Worm (Caenorhabditis elegans) whole organism, L3 larva: Measurements from ENCODE around the gene tps-2.

ENCODE experiments used
- aly-2 ChIP-seq: fragments of 150-350 bp; optimal IDR thresholded peaks from 2 replicates; lab custom pipeline; 2014; ENCODE audit warnings: missing biosample characterization, missing genetic modification characterization
- ama-1 ChIP-seq: fragments of 150-350 bp; optimal IDR thresholded peaks from 2 replicates; lab custom pipeline; 2018
- ceh-16 ChIP-seq: sonication (generic microtip); optimal IDR thresholded peaks from 2 replicates; lab custom pipeline; 2017; ENCODE audit warnings: missing biosample characterization, missing genetic modification characterization
- ceh-82 ChIP-seq: fragments of 150-350 bp; optimal IDR thresholded peaks from 2 replicates; lab custom pipeline; 2014; ENCODE audit warnings: missing biosample characterization, missing genetic modification characterization
- ceh-9 ChIP-seq: sonication (generic microtip); optimal IDR thresholded peaks from 2 replicates; lab custom pipeline; 2018; ENCODE audit warnings: missing biosample characterization, missing genetic modification characterization
- egl-5 ChIP-seq: fragments of 150-350 bp; optimal IDR thresholded peaks from 2 replicates; lab custom pipeline; 2017; ENCODE audit warnings: missing biosample characterization, missing genetic modification reagents, missing genetic modification characterization, inconsistent platforms
- elt-2 ChIP-seq: sonication (generic microtip); optimal IDR thresholded peaks from 2 replicates; lab custom pipeline; 2016; ENCODE audit warnings: missing genetic modification reagents, mild to moderate bottlenecking, missing genetic modification characterization, missing compliant biosample characterization
- nfya-1 ChIP-seq: sonication (generic microtip); optimal IDR thresholded peaks from 2 replicates; lab custom pipeline; 2017; ENCODE audit warnings: missing genetic modification characterization, mild to moderate bottlenecking, missing compliant biosample characterization, antibody characterized with exemption, moderate library complexity; ENCODE audit not compliant: insufficient read depth
- nhr-11 ChIP-seq: fragments of 150-350 bp; optimal IDR thresholded peaks from 2 replicates; lab custom pipeline; 2014; ENCODE audit warnings: missing biosample characterization, missing genetic modification characterization
- nhr-237 ChIP-seq: fragments of 150-350 bp; optimal IDR thresholded peaks from 2 replicates; lab custom pipeline; 2014; ENCODE audit warnings: missing biosample characterization, missing genetic modification characterization
- nhr-28 ChIP-seq: fragments of 150-350 bp; optimal IDR thresholded peaks from 2 replicates; lab custom pipeline; 2014; ENCODE audit warnings: missing biosample characterization, missing genetic modification characterization
- nhr-67 ChIP-seq: fragments of 150-350 bp; optimal IDR thresholded peaks from 2 replicates; lab custom pipeline; 2014; ENCODE audit warnings: missing biosample characterization, missing genetic modification characterization
- nhr-77 ChIP-seq: fragments of 150-350 bp; optimal IDR thresholded peaks from 2 replicates; lab custom pipeline; 2014; ENCODE audit warnings: missing biosample characterization, missing genetic modification characterization
- snpc-4 ChIP-seq: fragments of 150-350 bp; optimal IDR thresholded peaks from 2 replicates; lab custom pipeline; 2014; ENCODE audit warnings: missing biosample characterization, missing genetic modification characterization
- unc-62 ChIP-seq: fragments of 150-350 bp; sonication (generic microtip); optimal IDR thresholded peaks from 4 replicates; lab custom pipeline; 2014; ENCODE audit warnings: missing biosample characterization, missing genetic modification reagents, missing genetic modification characterization
- zag-1 ChIP-seq: fragments of 150-350 bp; optimal IDR thresholded peaks from 2 replicates; lab custom pipeline; 2014; ENCODE audit warnings: missing biosample characterization, missing genetic modification characterization

Gene tps-2

DNA sequence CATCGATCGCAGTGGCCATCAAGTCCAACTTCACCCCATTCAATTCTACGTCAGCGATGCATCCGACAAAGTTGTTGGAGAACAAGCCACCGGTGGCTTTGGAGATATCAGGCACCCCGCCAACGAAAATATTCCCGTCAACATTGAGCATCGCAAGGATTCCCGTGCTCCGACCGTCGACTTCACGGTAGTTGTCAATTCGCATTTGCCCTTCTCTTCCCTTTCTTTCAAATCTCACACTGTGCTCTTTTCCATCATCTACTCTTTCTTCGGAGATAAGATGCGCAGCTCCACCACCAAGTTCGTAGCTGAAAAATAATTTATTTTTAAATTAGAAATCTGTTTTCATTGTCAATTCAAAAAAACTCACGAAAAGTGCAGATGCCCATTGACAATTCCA is 46.8 kb downstream of the tps-2 start:
- TF ChIP-seq unc-62 (GFP tag; lab: Kevin White, UChicago) (no peak), ceh-82 (tag; lab: Kevin White, UChicago) (no peak), nhr-67 (tag; lab: Kevin White, UChicago) (no peak), nhr-11 (tag; lab: Kevin White, UChicago) (no peak), snpc-4 (no peak), nhr-77 (tag; lab: Kevin White, UChicago) (no peak), ceh-16 (tag; lab: Kevin White, UChicago) (no peak), zag-1 (tag; lab: Kevin White, UChicago) (no peak), nfya-1 (no peak), nhr-28 (no peak), ceh-9 (tag; lab: Kevin White, UChicago) (no peak), egl-5 (tag; lab: Kevin White, UChicago) (no peak), nhr-237 (tag; lab: Kevin White, UChicago) (no peak), elt-2 (no peak), ama-1 (lab: Kevin White, UChicago) (no peak), aly-2 (tag; lab: Kevin White, UChicago) (no peak)
